Fruit fly (Drosophila melanogaster) ovary, adult (tissue): ENCODE measurements around the gene dpr18.

ENCODE experiments used
- CG17801 ChIP-seq: fragments of 200-800 bp; optimal IDR thresholded peaks from 2 replicates; lab custom pipeline; 2019; ENCODE audit warnings: missing biosample characterization, mild to moderate bottlenecking, missing genetic modification characterization, moderate library complexity; ENCODE audit not compliant: partially characterized antibody

The dpr18 gene

DNA sequence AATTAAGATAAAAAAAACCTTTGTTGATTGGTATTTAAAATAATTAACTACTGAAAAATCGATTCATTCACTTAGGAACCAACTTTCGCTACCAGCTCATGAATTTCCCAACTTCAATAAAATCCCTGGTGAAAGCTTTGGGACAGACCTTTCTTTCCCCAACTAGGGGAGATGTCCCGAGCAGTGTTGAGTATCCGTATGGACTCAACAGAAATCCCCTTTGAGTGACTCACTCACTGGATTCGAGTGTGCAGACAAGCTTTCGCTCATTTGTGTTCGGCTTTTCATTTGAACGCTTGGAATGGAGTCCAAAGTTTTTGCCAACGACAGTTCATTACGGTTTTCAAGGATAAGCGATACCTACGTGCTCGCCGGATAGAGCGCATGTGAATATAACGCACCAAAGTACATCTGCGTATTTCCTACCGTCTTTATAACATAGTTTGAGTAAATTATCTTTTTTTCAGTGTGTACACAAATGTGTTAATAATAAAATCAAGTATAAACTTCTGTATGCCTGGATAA lies at the start of gene dpr18:
TSS of gene dpr18 (plus strand) at position 325 of the 525 bp plus-strand sequence.
- TF ChIP-seq CG17801: no peak

DNA sequence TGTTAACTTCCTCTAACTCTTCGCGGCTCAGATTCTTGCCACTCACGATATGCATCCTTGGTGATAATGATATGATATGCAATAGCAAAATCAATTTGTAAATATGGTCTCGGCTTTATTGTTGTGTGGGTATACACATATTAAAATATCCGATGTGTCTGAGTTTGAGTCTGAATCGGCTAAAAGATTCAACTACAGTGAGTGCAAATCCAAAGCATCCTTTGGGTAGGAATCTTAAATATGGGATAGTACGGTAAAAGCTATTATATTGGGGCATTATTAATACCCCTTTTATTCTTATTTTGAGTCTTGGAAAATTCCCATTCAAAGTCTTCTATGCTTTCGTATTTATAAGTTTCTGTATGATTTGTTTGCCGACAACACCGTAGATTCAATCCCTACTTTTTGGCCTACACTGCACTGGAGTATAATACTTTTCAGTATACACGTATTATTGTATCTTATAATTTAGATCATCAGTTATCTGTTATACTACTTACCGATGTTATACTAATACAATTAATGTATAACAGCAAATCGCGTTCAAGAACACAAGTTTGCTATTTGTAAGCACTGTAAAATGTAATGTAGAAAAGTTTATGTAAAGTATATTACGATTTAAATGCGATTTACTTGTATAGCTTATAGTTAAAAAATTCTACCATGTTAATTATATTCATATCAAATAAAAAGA lies 671 bp upstream of the dpr18 start, which contains the start of gene CG12395:
TSS of gene CG12395 (minus strand) at position 179 of the 694 bp plus-strand sequence.
- TF ChIP-seq CG17801: no peak

DNA sequence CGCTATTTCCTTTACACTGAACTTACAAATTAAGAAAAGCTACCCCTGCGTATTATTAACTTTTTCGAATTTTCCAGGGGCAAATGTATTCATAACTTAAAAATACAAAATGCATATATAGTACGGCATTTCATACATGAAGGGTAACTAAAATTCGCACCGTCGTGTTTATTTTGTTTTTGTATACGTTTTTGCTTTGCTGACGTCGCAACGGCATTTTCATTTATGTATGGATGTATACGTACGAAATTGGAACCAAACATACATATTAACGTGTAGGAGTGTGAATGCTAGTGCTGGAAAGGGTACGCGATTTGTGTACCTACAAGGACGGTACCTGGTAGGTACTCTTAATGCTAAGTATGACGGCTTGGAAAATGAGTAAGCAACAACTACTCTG lies 8.7 kb downstream of the dpr18 start:
- TF ChIP-seq CG17801: peak; percentile 3

DNA sequence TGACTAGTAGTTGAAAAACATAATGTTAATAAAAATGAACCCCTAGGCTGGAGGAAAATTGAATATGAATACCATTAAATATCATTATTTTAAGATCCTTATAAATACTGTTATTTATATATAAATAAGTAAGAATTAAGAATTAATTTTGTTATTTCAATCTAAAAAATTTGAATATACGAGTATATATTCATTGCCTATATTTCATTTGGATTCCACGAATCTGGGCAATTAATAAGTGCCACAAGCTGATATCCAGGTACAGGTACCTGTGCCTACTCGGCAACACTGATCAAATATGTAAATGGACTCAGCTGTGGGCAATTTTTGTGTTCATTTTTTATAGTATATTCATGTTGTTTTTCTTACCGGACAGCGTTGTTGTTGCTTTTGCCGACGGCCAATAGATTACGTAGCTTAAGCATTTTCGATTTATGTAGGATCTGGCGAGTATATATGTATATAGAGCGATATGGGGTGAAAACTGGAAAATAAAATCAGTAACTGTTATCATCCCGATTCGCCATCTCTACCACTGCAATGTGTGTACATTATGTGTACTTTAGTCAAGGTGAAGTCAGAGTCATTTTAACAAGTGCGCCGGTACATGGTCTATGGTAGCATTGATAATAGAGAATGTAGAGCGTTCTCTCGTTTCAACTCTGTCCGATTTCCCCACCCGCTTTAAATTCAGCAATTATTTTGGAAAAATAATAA lies 9.3 kb downstream of the dpr18 start:
- no peak for TF ChIP-seq CG17801

DNA sequence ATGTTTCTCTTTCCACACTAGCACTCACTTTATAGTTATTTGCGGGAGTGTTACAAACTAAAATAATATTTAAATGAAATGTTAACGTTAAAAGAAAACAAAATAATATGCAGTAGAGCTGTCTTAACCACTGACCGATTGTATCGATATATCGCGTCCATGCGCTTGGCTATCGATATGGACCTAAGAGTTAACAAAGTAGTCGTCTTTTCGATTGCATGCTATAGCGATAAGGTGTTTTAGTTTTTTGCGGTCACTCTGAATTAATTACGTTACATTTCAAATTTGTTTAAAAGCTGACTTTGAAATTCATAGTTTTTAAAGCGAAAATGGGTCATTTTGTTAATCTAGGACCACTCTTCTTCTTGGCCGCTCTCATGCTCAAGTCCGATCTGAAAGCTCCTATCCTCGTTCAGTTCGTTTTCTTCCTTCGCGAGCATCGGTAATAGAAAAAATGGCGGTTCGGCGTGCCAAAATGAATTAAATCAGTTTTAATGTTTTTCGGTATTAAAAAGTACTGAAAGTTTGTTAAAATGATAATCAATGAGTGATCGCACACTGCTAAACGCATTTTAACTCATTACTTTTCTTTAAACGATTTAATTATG lies 9.9 kb downstream of the dpr18 start, which contains the start of gene Nipsnap:
TSS of gene Nipsnap (minus strand) at position 194 of the 608 bp plus-strand sequence.
- TF ChIP-seq CG17801: no peak

DNA sequence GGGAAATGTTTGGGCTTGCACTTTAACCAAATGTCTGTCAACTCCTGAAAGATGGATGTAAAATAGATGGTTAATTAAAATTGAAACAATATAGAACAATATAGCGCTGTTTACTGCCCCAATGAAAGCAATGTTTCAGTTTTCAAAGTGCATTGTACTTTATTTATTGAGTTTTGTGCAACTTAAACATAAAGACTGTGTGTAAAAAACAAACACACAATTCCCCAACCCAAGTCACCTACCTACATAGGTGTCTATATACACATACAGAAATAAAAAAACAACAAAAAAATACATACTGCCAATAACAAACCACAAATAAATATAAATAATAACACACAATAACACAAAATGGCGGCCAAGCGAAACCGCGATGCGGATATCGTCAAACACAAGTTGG lies 19.4 kb downstream of the dpr18 start, which contains the start of gene CG8958:
TSS of gene CG8958 (plus strand) at position 301 of the 400 bp plus-strand sequence.
- no peak for TF ChIP-seq CG17801

DNA sequence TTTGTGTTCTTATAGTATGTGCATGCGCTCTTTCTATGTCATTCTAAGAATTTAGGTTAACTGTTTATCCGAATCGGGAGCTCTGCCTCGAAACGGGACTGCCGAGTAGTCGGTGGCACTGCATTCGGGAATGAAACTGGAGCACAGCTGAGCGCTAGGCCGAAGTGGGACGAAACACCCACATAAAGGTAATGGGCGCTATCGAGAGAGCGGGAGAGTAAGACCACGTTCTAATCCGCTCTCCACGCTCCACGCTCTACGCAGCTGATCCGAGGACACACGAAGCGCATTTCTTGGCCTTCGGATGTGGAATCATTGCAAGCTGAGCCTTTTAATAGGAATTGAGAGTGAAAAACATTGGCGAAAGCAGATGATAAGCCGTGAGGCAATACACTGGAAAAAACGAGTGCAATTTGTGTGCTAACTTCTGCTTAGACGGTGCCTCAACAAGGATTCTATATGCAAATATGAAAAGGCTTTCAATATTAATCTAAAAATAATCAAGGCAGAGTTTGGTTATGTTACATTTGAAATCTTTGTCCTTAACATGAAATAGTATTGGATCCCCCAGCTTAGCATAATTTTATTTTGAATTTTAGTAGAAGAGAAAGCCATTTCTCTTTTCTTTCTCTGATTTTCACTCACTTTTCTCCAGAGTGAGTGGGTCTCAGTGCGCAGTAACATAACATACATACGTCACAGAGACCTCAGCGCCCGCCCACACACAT lies 22.5 kb downstream of the dpr18 start:
- no peak for TF ChIP-seq CG17801

DNA sequence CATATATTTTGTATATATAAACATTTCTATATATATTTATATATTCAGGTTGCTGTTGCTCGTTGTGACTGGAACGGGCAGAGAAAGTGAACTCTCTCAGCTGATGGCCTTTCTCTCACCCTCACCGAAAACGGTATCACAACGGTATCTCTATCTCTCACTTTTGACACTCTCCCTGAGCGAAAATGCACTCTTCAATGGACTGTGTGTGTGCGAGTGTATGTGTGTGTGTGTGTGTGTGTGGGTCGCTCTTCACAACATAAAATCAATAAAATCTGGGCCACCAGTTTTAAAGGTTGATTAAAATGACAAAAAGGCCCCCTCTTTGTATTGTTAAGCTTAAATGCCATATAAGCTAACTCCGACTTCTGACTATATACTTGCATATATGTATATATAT lies 24.0 kb downstream of the dpr18 start:
- no peak for TF ChIP-seq CG17801

DNA sequence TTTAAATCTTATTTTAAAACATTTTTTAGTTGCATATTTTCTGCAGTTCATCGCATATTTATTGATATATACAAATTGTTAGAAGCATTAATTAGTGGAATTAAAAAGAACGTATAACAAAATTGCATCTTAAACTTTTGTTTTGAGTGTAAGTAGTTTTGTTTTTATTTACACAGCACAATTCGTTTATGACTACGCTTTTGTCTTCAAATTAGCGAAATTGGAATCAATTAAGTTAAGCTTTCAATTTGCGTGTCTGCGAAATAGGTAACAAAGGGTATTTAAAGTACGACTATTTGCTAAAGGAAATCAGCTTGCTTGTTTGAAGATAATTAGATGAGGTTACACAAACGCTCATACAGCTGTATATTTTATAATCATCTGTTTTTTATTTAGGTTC lies 24.7 kb downstream of the dpr18 start:
- TF ChIP-seq CG17801: no peak

DNA sequence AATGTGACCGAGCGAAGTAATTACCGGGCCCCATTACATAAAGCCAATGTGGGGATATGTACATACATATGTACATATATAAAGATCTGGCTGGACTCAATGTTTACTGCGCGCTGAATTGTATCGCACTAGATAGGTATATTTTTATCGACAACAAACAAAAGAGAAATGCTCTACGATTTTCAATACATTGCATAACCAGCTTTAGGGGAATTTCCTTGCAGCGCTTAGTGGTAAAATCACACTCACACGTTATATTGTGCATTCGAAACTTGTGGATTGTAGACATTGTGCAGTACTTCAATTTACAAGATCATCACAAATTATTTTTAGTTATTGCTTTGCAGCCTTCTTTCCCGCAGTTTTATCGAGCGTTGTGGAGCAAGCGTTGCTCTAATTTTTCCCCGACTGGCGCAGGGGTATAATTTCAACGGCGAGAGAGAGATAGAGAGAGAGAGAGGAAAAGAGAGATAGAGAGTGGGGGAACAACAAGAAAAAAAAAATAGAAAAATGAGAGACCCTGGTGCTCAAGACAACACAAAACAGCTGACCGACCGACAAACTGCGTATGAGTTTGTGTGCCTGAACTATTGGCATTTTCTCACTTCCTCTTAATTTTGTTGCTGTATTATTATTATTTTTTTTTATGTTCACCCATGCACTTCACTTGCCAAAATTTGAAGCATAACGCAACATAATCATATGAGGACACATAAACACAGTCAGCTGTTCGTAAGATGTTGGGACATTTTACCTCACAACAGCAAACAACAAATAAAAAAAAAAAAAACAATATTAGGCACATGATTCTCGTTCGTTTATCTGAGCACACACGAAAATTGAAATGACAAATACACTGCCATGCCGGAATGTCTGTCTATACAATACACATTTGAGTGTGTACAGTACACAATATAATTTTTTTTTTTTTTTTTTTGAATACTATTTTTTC lies 25.8 kb downstream of the dpr18 start:
- no peak for TF ChIP-seq CG17801

DNA sequence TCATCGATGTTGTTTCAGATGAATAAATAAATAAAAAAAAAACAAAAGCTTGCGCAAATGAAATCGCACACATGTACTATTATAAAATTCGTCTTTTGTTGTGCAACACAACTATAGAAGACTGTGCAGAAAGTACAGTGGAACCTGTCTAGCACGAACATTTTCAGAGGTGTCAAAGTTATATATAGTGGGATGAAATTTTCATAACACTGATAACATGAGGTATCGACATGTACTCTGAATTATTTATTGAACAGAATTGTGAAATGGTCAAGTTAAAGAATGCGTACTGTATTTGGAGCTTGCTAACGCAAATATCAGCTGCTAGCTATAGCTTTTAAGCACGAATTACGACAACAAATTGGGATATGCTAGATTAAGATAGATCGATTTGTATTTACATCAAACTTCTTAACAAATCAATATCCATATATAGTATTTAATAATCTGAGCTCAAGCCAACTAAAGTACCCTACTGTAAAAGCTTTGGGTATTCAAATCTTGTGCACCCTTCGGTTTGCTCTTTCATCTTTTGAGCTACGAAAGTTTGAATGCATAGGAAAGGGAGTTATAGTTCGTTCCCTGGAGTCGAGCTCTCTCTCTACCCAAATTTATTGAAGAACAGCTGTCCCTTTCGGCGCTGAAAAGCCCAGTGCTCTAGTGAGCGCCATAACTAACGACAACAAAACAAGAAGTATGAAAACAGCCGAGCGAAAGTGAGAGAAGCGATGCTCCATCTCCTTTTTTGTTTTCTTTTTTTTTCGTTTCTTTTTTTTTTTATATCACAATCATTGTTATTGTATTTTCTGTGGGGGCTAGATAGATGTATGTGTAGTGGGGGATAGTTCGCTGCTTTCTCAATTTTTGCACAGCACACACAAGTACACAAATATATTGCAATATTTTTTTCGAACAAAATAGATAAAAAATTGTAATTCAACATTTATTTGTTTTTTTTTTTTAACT lies 26.9 kb downstream of the dpr18 start:
- TF ChIP-seq CG17801: peak; percentile 96

DNA sequence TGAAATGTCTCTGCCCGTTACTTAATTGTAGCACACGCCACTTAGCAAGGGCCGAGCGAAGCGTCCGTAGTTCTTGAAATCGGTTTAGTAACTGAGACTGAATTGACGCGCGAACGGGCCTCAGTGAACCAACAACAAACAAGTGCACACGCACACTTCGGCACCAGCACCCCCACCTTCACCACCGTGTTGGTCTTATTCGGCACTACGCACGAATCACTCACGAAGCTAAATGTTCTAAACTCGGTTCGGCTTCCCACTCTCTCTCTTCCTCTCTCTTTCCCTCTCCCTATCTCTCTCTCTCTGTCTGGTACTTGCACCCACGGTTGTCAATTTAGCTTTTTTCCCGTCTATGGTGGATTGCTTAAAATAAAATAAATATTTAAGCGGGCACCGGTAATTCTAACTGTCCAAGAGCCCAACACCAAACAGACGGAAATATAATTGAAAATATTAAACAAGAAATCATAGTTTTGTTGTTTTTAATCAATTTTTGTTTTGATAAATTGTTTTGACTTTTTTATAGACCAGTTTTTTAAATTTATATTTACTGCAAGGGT lies 28.0 kb downstream of the dpr18 start, which contains the start of gene Tob:
TSS of gene Tob (minus strand) at position 65 of the 560 bp plus-strand sequence.
- TF ChIP-seq CG17801: peak; percentile 73

DNA sequence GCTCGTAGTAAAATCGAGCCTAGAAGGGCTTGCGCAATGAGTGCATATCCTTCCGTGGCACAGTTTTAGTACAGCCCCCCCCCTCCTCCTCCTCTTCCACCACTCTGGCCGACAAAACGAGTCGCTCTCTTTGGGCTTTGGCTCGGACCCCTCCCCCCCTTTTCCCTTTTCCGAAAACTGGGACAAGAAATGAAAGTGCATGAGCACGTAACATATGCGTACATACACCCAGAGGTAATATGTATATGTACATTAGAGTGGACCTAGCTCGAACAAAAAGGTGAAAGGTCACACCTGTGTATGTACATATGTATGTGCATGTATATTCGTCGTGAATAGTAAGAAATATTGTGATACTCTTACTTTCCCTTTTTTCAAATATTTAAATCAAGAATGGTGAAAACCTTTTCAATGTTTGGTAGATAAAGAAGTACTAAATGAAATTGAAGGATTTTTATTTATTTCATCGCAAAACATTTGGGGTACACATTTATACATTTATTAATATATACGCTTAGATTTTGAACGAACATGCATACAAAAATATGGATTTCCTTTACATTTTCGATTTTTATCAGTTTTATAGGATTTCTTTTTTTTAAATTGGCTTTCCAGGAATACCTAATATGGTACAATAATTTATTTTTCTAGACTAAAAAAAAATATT lies 29.2 kb downstream of the dpr18 start:
- TF ChIP-seq CG17801: no peak
